Worm (Caenorhabditis elegans) whole organism, L4 larva: ENCODE data around the gene srh-184.

Experiments
- F37D6.2 ChIP-seq: sonication (generic microtip); optimal IDR thresholded peaks from 2 replicates; lab custom pipeline; 2016; ENCODE audit warnings: mild to moderate bottlenecking, missing genetic modification characterization, missing compliant biosample characterization
- ama-1 ChIP-seq: fragments of 150-350 bp; optimal IDR thresholded peaks from 2 replicates; lab custom pipeline; 2014; ENCODE audit warnings: inconsistent platforms, mixed read lengths
- egl-27 ChIP-seq: sonication (generic microtip); optimal IDR thresholded peaks from 3 replicates; lab custom pipeline; 2017; ENCODE audit warnings: missing biosample characterization, missing genetic modification reagents, missing genetic modification characterization
- hlh-30 ChIP-seq: sonication (generic microtip); optimal IDR thresholded peaks from 2 replicates; lab custom pipeline; 2017; ENCODE audit warnings: antibody characterized with exemption, mild to moderate bottlenecking, missing genetic modification characterization, missing compliant biosample characterization; ENCODE audit not compliant: insufficient read depth
- lir-3 ChIP-seq: sonication (generic microtip); optimal IDR thresholded peaks from 2 replicates; lab custom pipeline; 2016; ENCODE audit warnings: mild to moderate bottlenecking, missing genetic modification characterization, missing compliant biosample characterization
- nhr-102 ChIP-seq: sonication (generic microtip); optimal IDR thresholded peaks from 2 replicates; lab custom pipeline; 2016; ENCODE audit warnings: mild to moderate bottlenecking, missing genetic modification characterization, moderate library complexity, missing compliant biosample characterization
- nhr-237 ChIP-seq: sonication (generic microtip); optimal IDR thresholded peaks from 2 replicates; lab custom pipeline; 2017; ENCODE audit warnings: missing biosample characterization, missing genetic modification characterization
- nhr-76 ChIP-seq: fragments of 150-350 bp; optimal IDR thresholded peaks from 2 replicates; lab custom pipeline; 2014; ENCODE audit warnings: missing biosample characterization, missing genetic modification characterization
- sdz-12 ChIP-seq: fragments of 200-800 bp; sonication (Bioruptor generic); optimal IDR thresholded peaks from 2 replicates; lab custom pipeline; 2018; ENCODE audit warnings: mild to moderate bottlenecking, missing genetic modification characterization, missing compliant biosample characterization
- snpc-4 ChIP-seq: fragments of 150-350 bp; optimal IDR thresholded peaks from 2 replicates; lab custom pipeline; 2014; ENCODE audit warnings: missing biosample characterization, missing genetic modification characterization

DNA sequence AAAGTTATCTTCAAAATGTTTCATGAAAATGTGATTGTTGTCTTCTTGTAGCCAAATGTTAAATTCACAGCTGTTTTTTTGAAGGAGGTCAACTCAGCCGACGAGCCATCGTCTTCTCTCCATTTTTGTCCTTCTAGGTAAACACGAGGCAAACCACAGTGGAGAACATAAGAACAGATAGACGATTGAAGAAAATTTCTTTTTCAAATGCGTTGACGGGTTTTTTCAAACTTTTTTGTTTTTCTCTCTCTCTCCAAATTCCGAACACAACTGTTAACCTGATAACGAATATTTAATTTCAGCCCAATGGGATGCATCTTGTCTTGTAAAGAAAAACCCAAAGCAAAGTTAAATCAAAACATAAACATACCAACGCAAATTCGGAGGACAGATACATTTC lies 2.5 kb downstream of the srh-184 start, which contains the start of gene D1054.19:
- TF ChIP-seq nhr-237 (tag; lab: Kevin White, UChicago) (no peak), nhr-76 (tag; lab: Kevin White, UChicago) (no peak), F37D6.2 (tag; lab: Kevin White, UChicago) (no peak), sdz-12 (GFP tag; lab: Kevin White, UChicago) (no peak), egl-27 (tag; lab: Kevin White, UChicago) (no peak), ama-1 (lab: Kevin White, UChicago) (no peak), hlh-30 (tag; lab: Kevin White, UChicago) (no peak), snpc-4 (no peak), lir-3 (no peak), nhr-102 (tag; lab: Kevin White, UChicago) (no peak)
